Fruit fly (Drosophila melanogaster): ENCODE data around the gene CG31689.

CG31689 gene

DNA sequence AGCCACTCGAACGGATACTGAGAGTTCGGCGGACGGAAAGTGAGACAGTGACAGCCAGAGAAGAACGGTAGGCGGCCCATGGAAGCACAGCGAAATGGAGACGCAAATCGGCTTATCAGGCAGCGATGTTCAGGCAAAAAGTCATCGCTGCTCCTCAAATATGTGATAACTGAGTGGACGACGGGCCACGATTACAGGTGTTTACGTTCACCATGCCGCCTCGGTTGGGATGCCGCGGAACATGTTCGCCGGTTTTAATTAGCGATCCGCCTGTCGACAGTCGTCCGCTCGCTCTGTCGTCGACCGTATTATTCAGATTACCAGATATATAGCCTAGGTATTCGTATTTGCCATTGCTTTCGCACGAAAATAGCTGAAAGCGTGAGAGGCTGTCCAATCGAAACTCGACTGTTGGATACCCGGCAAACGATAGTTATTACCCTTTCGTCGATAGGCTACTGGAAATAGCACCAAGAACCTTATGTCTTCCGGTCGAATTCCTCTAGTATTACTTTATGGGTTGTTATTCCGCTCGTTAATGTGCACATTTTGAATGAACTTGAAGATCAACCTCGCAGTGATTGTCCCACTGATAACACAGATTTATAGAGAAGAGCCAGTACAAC lies 25.7 kb downstream of the CG31689 start:
- TF ChIP-seq Trl (optimal IDR thresholded peaks at IDR 0.05) (peak in 1 of 2 experiments; percentile 55), Trl (GFP tag; optimal IDR thresholded peaks at IDR 0.05) (no peak), Abd-B (GFP tag; optimal IDR thresholded peaks at IDR 0.05) (no peak), CG34376 (GFP tag; optimal IDR thresholded peaks at IDR 0.05) (peak; percentile 44), CG15514 (GFP tag; optimal IDR thresholded peaks at IDR 0.05) (peak; percentile 41), CG2889 (GFP tag; IDR thresholded peaks at IDR 0.05) (no peak), wdn (GFP tag; IDR thresholded peaks at IDR 0.05) (no peak), Spps (tag; optimal IDR thresholded peaks at IDR 0.05) (no peak), sens (GFP tag) (no peak), CG12155 (GFP tag; optimal IDR thresholded peaks at IDR 0.05) (no peak), HmgD (GFP tag; optimal IDR thresholded peaks at IDR 0.05) (no peak), fd102C (GFP tag; optimal IDR thresholded peaks at IDR 0.05) (no peak), CG8290 (GFP tag; optimal IDR thresholded peaks at IDR 0.05) (no peak), CG8290 (tag; optimal IDR thresholded peaks at IDR 0.05) (peak in 1 of 2 experiments; percentile 53), D19B (GFP tag; optimal IDR thresholded peaks at IDR 0.05) (peak; percentile 94), jigr1 (GFP tag; IDR thresholded peaks at IDR 0.05) (no peak), ftz-f1 (GFP tag; optimal IDR thresholded peaks at IDR 0.05) (peak; percentile 5), exex (tag; optimal IDR thresholded peaks at IDR 0.05) (peak; percentile 77), Ets97D (GFP tag; optimal IDR thresholded peaks at IDR 0.05) (no peak), Deaf1 (tag; optimal IDR thresholded peaks at IDR 0.05) (peak; percentile 79), E2f1 (GFP tag; IDR thresholded peaks at IDR 0.05) (no peak), Mrtf (GFP tag; IDR thresholded peaks at IDR 0.05) (no peak), sd (tag; optimal IDR thresholded peaks at IDR 0.05) (peak; percentile 82), Dbx (GFP tag; IDR thresholded peaks at IDR 0.05) (no peak), CG1529 (GFP tag; optimal IDR thresholded peaks at IDR 0.05) (no peak), BEAF-32 (GFP tag; optimal IDR thresholded peaks at IDR 0.05) (peak; percentile 4), sug (tag; optimal IDR thresholded peaks at IDR 0.05) (peak; percentile 81), CG12769 (tag; optimal IDR thresholded peaks at IDR 0.05) (peak; percentile 82), CG15601 (tag; optimal IDR thresholded peaks at IDR 0.05) (no peak), Ravus (GFP tag; IDR thresholded peaks at IDR 0.05) (no peak), tap (tag; optimal IDR thresholded peaks at IDR 0.05) (no peak), CG13894 (tag; optimal IDR thresholded peaks at IDR 0.05) (peak; percentile 97), CG10543 (GFP tag; optimal IDR thresholded peaks at IDR 0.05) (peak; percentile 89), gro (GFP tag; optimal IDR thresholded peaks at IDR 0.05) (peak; percentile 36), knrl (GFP tag; IDR thresholded peaks at IDR 0.05; ENCODE audit: partially characterized antibody) (no peak), HmgZ (tag; optimal IDR thresholded peaks at IDR 0.05) (peak; percentile 32), Hey (tag; optimal IDR thresholded peaks at IDR 0.05) (peak; percentile 15), CG17328 (GFP tag; IDR thresholded peaks at IDR 0.05) (no peak), mirr (GFP tag; optimal IDR thresholded peaks at IDR 0.05) (peak; percentile 73), CG15479 (GFP tag; optimal IDR thresholded peaks at IDR 0.05) (peak; percentile 70), lbe (GFP tag; optimal IDR thresholded peaks at IDR 0.05) (peak; percentile 17), Xbp1 (GFP tag; optimal IDR thresholded peaks at IDR 0.05) (no peak), corto (GFP tag; optimal IDR thresholded peaks at IDR 0.05) (peak; percentile 36)

Data from whole organism, embryonic.